Fruit fly (Drosophila melanogaster) S2 (cell line): Measurements from ENCODE around the gene HtrA2.

Source experiments
- CG8478 ChIP-seq: fragments of >200 bp; optimal IDR thresholded peaks from 2 replicates; lab custom pipeline; 2018
- CTCF ChIP-seq, 2 experiments: fragments of >200 bp; optimal IDR thresholded peaks; 2 replicates each; lab custom pipeline; 2018

- TF ChIP-seq CTCF (optimal IDR thresholded peaks at IDR 0.05; lab: Kevin White, UChicago) (no peak), CG8478 (lab: Kevin White, UChicago) (no peak)
Observed at dm6 chr3R:14477085-14477762, 34.3 kb downstream of the HtrA2 start.
